Fruit fly (Drosophila melanogaster): Measurements from ENCODE around the gene Wdr24.

The Wdr24 gene

DNA sequence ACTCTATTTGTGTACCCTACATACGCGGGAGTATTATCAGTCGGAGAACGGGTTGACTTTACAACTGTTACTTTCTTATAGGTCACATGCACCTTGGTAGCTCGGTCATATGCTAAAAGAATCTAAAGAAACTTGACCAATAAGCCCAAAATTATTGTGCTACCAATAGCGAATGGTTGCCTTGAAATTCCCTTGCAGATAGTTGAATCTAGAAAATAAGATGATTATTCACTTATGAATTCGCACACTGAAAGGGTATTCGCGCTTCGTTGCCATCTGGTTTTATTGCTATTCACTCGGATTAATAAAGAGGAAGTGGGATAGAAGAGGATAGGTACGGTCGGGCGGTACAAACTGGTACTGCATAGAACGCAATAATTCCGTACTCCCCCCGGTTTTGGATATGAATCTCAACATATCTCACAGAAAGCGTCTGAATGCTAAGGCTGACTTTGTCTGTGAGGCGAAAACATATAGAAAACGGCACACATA lies 29.0 kb upstream of the Wdr24 start (continued):
- peak; percentile 43 for TF ChIP-seq tai (GFP tag; optimal IDR thresholded peaks at IDR 0.05)

DNA sequence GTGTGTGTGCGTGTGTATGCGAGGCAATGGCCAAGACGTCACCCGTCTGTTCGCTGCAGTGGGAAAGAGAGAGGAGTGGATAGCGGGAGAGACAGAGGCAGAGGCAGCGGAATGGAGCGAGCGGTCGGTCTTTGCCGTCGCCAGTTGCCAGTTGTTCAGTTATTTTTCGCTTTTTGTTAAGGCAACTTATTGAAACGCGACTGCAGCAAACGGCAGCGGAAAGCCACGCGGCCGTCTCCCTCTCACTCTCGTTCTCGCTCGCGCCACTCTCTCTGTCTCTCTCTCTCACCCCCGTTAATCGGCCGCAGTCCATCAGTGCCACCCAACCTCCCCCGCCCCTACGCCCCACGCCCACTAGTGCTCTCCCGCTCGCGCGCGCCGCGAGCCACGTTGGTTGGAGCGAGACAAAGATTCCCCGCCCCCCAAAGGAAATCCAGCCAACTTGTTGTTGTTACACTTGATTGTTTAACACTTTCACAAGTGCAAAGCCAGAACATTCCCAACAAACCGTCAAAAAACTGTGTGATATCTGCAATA lies 28.0 kb upstream of the Wdr24 start:
- no peak for TF ChIP-seq CG9705 (GFP tag; optimal IDR thresholded peaks at IDR 0.05)
- peak; percentile 34 to 87 for TF ChIP-seq dl (GFP tag; optimal IDR thresholded peaks at IDR 0.05; ENCODE audit: insufficient read depth in 1 of 2, partially characterized antibody in 2 of 2)
- peak in 1 of 2 experiments; percentile 10 for TF ChIP-seq foxo (GFP tag; optimal IDR thresholded peaks at IDR 0.05)
- TF ChIP-seq jim (GFP tag; optimal IDR thresholded peaks at IDR 0.05): peak; percentile 79
- TF ChIP-seq GATAd (GFP tag; optimal IDR thresholded peaks at IDR 0.05): no peak
- peak; percentile 64 for TF ChIP-seq psq (GFP tag; optimal IDR thresholded peaks at IDR 0.05)
- peak; percentile 10 for TF ChIP-seq CrebA (GFP tag; optimal IDR thresholded peaks at IDR 0.05; ENCODE audit: borderline replicate concordance)
- peak; percentile 26 for TF ChIP-seq N (GFP tag; optimal IDR thresholded peaks at IDR 0.05)
- TF ChIP-seq lola (GFP tag; optimal IDR thresholded peaks at IDR 0.05): no peak
- no peak for TF ChIP-seq HLH106 (tag; optimal IDR thresholded peaks at IDR 0.05)
- TF ChIP-seq Rel (GFP tag; optimal IDR thresholded peaks at IDR 0.05): no peak
- peak; percentile 85 for TF ChIP-seq Rel (tag; optimal IDR thresholded peaks at IDR 0.05)
- TF ChIP-seq Sp1 (GFP tag; optimal IDR thresholded peaks at IDR 0.05): peak; percentile 56
- no peak for TF ChIP-seq pan (optimal IDR thresholded peaks at IDR 0.05)
- peak; percentile 3 for TF ChIP-seq Vsx2 (GFP tag; optimal IDR thresholded peaks at IDR 0.05; ENCODE audit: partially characterized antibody)
- TF ChIP-seq Hr83 (GFP tag; optimal IDR thresholded peaks at IDR 0.05; ENCODE audit: poor library complexity, severe bottlenecking): peak; percentile 63
- TF ChIP-seq rgr (GFP tag; optimal IDR thresholded peaks at IDR 0.05): peak; percentile 20
- TF ChIP-seq fru (GFP tag; optimal IDR thresholded peaks at IDR 0.05): peak; percentile 14
- no peak for TF ChIP-seq dmrt93B (GFP tag; optimal IDR thresholded peaks at IDR 0.05)
- TF ChIP-seq dsf (GFP tag; optimal IDR thresholded peaks at IDR 0.05; ENCODE audit: borderline replicate concordance): no peak
- peak; percentile 43 for TF ChIP-seq Hnf4 (GFP tag; optimal IDR thresholded peaks at IDR 0.05)
- no peak for TF ChIP-seq br (GFP tag; optimal IDR thresholded peaks at IDR 0.05)
- no peak for TF ChIP-seq sv (GFP tag; optimal IDR thresholded peaks at IDR 0.05)
- TF ChIP-seq OdsH (GFP tag; optimal IDR thresholded peaks at IDR 0.05): peak; percentile 53
- TF ChIP-seq tai (GFP tag; optimal IDR thresholded peaks at IDR 0.05): no peak
- TF ChIP-seq Dif (GFP tag; optimal IDR thresholded peaks at IDR 0.05; ENCODE audit: partially characterized antibody): peak; percentile 94
- TF ChIP-seq usp (GFP tag; optimal IDR thresholded peaks at IDR 0.05): no peak
- peak; percentile 83 for TF ChIP-seq h (GFP tag; optimal IDR thresholded peaks at IDR 0.05)

DNA sequence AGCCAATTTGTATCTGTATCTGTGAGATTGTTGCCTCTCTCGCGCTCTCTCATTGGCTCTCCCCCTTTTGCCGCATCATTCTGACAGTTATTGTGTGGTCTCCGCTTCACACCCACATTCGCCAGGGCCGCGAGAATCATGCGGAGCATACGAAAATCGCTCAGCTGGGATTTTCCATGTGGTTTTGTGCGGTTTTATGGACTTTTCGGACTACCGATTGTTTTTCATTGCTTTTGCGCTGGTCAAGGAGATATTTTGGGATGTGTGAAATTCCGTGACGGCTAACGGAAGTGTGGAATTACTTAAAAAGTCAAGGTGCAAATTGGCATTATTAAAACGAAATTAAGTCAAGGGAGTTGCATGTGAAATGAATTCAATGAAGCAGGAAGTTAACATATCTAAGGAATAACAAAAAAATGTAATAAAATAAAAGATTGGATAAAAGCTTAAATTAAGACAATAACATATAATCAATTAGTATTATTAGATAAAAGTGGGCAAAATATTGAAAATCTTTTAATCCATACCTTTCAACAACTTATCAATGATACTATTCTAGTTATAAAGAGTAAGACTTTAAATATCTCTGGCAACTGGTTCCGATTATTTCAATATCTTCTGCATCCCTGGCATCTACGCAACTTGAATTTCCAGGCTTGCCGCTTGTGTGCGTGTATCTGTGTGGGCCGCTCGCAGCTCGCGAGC lies 27.4 kb upstream of the Wdr24 start:
- no peak for TF ChIP-seq usp (GFP tag; optimal IDR thresholded peaks at IDR 0.05)
- no peak for TF ChIP-seq Jra (GFP tag; optimal IDR thresholded peaks at IDR 0.05)
- TF ChIP-seq dmrt93B (GFP tag; optimal IDR thresholded peaks at IDR 0.05): peak; percentile 70
- no peak for TF ChIP-seq Hr78 (GFP tag; optimal IDR thresholded peaks at IDR 0.05)
- TF ChIP-seq jim (GFP tag; optimal IDR thresholded peaks at IDR 0.05): no peak
- TF ChIP-seq sv (GFP tag; optimal IDR thresholded peaks at IDR 0.05): no peak
- peak; percentile 2 for TF ChIP-seq br (GFP tag; optimal IDR thresholded peaks at IDR 0.05)
- no peak for TF ChIP-seq Sp1 (GFP tag; optimal IDR thresholded peaks at IDR 0.05)
- peak; percentile 36 for TF ChIP-seq tai (GFP tag; optimal IDR thresholded peaks at IDR 0.05)
- peak in 1 of 2 experiments; percentile 27 for TF ChIP-seq foxo (GFP tag; optimal IDR thresholded peaks at IDR 0.05)
- no peak for TF ChIP-seq lola (GFP tag; optimal IDR thresholded peaks at IDR 0.05)
- TF ChIP-seq Mio (GFP tag; optimal IDR thresholded peaks at IDR 0.05): no peak
- TF ChIP-seq dsf (GFP tag; optimal IDR thresholded peaks at IDR 0.05; ENCODE audit: borderline replicate concordance): no peak
- TF ChIP-seq N (GFP tag; optimal IDR thresholded peaks at IDR 0.05): no peak
- no peak for TF ChIP-seq CG32264 (GFP tag; optimal IDR thresholded peaks at IDR 0.05)
- TF ChIP-seq pan (optimal IDR thresholded peaks at IDR 0.05): no peak
- no peak for TF ChIP-seq Abd-B (GFP tag; optimal IDR thresholded peaks at IDR 0.05)
- peak; percentile 29 for TF ChIP-seq Myc (optimal IDR thresholded peaks at IDR 0.05)
- TF ChIP-seq Hnf4 (GFP tag; optimal IDR thresholded peaks at IDR 0.05): no peak
- TF ChIP-seq Dif (GFP tag; optimal IDR thresholded peaks at IDR 0.05; ENCODE audit: partially characterized antibody): peak; percentile 93
- TF ChIP-seq CrebA (GFP tag; optimal IDR thresholded peaks at IDR 0.05; ENCODE audit: borderline replicate concordance): no peak
- TF ChIP-seq ey (GFP tag; optimal IDR thresholded peaks at IDR 0.05): no peak
- TF ChIP-seq HLH106 (tag; optimal IDR thresholded peaks at IDR 0.05): peak; percentile 63
- TF ChIP-seq psq (GFP tag; optimal IDR thresholded peaks at IDR 0.05): peak; percentile 94
- peak; percentile 32 for TF ChIP-seq Vsx2 (GFP tag; optimal IDR thresholded peaks at IDR 0.05; ENCODE audit: partially characterized antibody)
- no peak for TF ChIP-seq GATAd (GFP tag; optimal IDR thresholded peaks at IDR 0.05)
- no peak for TF ChIP-seq sage (GFP tag; optimal IDR thresholded peaks at IDR 0.05)
- no peak for TF ChIP-seq h (GFP tag; optimal IDR thresholded peaks at IDR 0.05)
- TF ChIP-seq Rel (GFP tag; optimal IDR thresholded peaks at IDR 0.05): no peak
- TF ChIP-seq Rel (tag; optimal IDR thresholded peaks at IDR 0.05): no peak
- no peak for TF ChIP-seq rgr (GFP tag; optimal IDR thresholded peaks at IDR 0.05)
- TF ChIP-seq CG9705 (GFP tag; optimal IDR thresholded peaks at IDR 0.05): peak; percentile 47
- TF ChIP-seq dl (GFP tag; optimal IDR thresholded peaks at IDR 0.05; ENCODE audit: insufficient read depth in 1 of 2, partially characterized antibody in 2 of 2): peak; percentile 91 to 92
- TF ChIP-seq fru (GFP tag; optimal IDR thresholded peaks at IDR 0.05): peak; percentile 7
- TF ChIP-seq Hr83 (GFP tag; optimal IDR thresholded peaks at IDR 0.05; ENCODE audit: poor library complexity, severe bottlenecking): peak; percentile 55
- TF ChIP-seq woc (GFP tag; optimal IDR thresholded peaks at IDR 0.05): peak; percentile 72
- no peak for TF ChIP-seq OdsH (GFP tag; optimal IDR thresholded peaks at IDR 0.05)
- no peak for TF ChIP-seq brk (GFP tag; optimal IDR thresholded peaks at IDR 0.05)
- no peak for TF ChIP-seq Dfd (GFP tag; optimal IDR thresholded peaks at IDR 0.05)

Data from whole organism, wandering third instar larva.